Worm (Caenorhabditis elegans): ENCODE results near the gene K09C6.10.
"Not testable (repeated sequence)": the region's sequence is repeated elsewhere in the genome, so short reads cannot be mapped to it uniquely, and the experiment has no call there.

Gene K09C6.10

ce11 chrV:814716-815115 is 24.5 kb upstream of the K09C6.10 start, which contains the start of gene R13D11.3:
TSS of gene R13D11.3 (plus strand) at chrV:815016.
- TF ChIP-seq unc-42 (tag; optimal IDR thresholded peaks at IDR 0.05) = no peak
- TF ChIP-seq pag-3 (tag; optimal IDR thresholded peaks at IDR 0.05; ENCODE audit: borderline replicate concordance) = no peak
- no peak for TF ChIP-seq hlh-15 (tag; optimal IDR thresholded peaks at IDR 0.05)
- TF ChIP-seq rnt-1 (tag; optimal IDR thresholded peaks at IDR 0.05) = no peak
- no peak for TF ChIP-seq tbx-7 (tag; optimal IDR thresholded peaks at IDR 0.05)
- no peak for TF ChIP-seq eyg-1 (tag; optimal IDR thresholded peaks at IDR 0.05)
- no peak for TF ChIP-seq Y22D7AL.16 (tag; optimal IDR thresholded peaks at IDR 0.05)
- no peak for TF ChIP-seq pros-1 (tag; optimal IDR thresholded peaks at IDR 0.05)
- TF ChIP-seq ceh-45 (GFP tag; IDR thresholded peaks at IDR 0.05) = no peak
- no peak for TF ChIP-seq fax-1 (tag; optimal IDR thresholded peaks at IDR 0.05)
- TF ChIP-seq ceh-6 (GFP tag; optimal IDR thresholded peaks at IDR 0.05) = no peak
- no peak for TF ChIP-seq gmeb-2 (tag; optimal IDR thresholded peaks at IDR 0.05)
- no peak for TF ChIP-seq ceh-22 (tag; optimal IDR thresholded peaks at IDR 0.05)
- TF ChIP-seq elt-2 (tag; optimal IDR thresholded peaks at IDR 0.05) = no peak
- no peak for TF ChIP-seq ref-2 (tag; optimal IDR thresholded peaks at IDR 0.05)
- no peak for TF ChIP-seq C08G9.2 (tag; optimal IDR thresholded peaks at IDR 0.05)
- no peak for TF ChIP-seq nfya-1 (tag; optimal IDR thresholded peaks at IDR 0.05)

ce11 chrV:817182-817581 is 22.0 kb upstream of the K09C6.10 start, which contains the start of gene R13D11.1:
TSS of gene R13D11.1 (plus strand) at chrV:817482.
- no peak for TF ChIP-seq eyg-1 (tag; optimal IDR thresholded peaks at IDR 0.05)
- no peak for TF ChIP-seq pros-1 (tag; optimal IDR thresholded peaks at IDR 0.05)
- TF ChIP-seq pha-2 (tag; optimal IDR thresholded peaks at IDR 0.05) = no peak
- no peak for TF ChIP-seq nfya-1 (tag; optimal IDR thresholded peaks at IDR 0.05)
- no peak for TF ChIP-seq sox-2 (GFP tag; IDR thresholded peaks at IDR 0.05)
- TF ChIP-seq K02D7.2 (tag; optimal IDR thresholded peaks at IDR 0.05) = no peak
- no peak for TF ChIP-seq ttx-3 (tag; optimal IDR thresholded peaks at IDR 0.05)
- no peak for TF ChIP-seq K09A11.1 (tag; optimal IDR thresholded peaks at IDR 0.05; ENCODE audit: insufficient read depth)
- TF ChIP-seq nhr-11 (tag; optimal IDR thresholded peaks at IDR 0.05) = no peak
- TF ChIP-seq ceh-34 (tag; optimal IDR thresholded peaks at IDR 0.05) = no peak
- no peak for TF ChIP-seq lim-6 (tag; optimal IDR thresholded peaks at IDR 0.05)
- no peak for TF ChIP-seq fax-1 (tag; optimal IDR thresholded peaks at IDR 0.05)
- TF ChIP-seq ceh-2 (tag; optimal IDR thresholded peaks at IDR 0.05) = no peak
- TF ChIP-seq ztf-16 (tag; optimal IDR thresholded peaks at IDR 0.05) = no peak
- no peak for TF ChIP-seq ceh-9 (tag; optimal IDR thresholded peaks at IDR 0.05)
- no peak for TF ChIP-seq hlh-30 (tag; optimal IDR thresholded peaks at IDR 0.05; ENCODE audit: insufficient read depth)
- TF ChIP-seq C08G9.2 (tag; optimal IDR thresholded peaks at IDR 0.05) = no peak
- no peak for TF ChIP-seq madf-2 (tag; optimal IDR thresholded peaks at IDR 0.05)
- TF ChIP-seq Y22D7AL.16 (tag; optimal IDR thresholded peaks at IDR 0.05) = no peak

- not testable (repeated sequence) for TF ChIP-seq dmd-4 (tag; optimal IDR thresholded peaks at IDR 0.05; ENCODE audit: borderline replicate concordance); K09A11.1 (tag; optimal IDR thresholded peaks at IDR 0.05; ENCODE audit: insufficient read depth); pha-2 (tag; optimal IDR thresholded peaks at IDR 0.05)
Observed at ce11 chrV:820629-821028, 18.6 kb upstream of the K09C6.10 start, which contains the start of gene srx-32. TSS of gene srx-32 (minus strand) at chrV:820729.

- TF ChIP-seq dve-1, sdc-2, syd-9 (tag; optimal IDR thresholded peaks at IDR 0.05): not testable (repeated sequence)
Observed at ce11 chrV:822922-823321, 16.3 kb upstream of the K09C6.10 start, which contains the start of gene srx-31. TSS of gene srx-31 (minus strand) at chrV:823022.

- no peak for TF ChIP-seq elt-2 (tag; optimal IDR thresholded peaks at IDR 0.05)
- TF ChIP-seq nhr-232 (tag; optimal IDR thresholded peaks at IDR 0.05) = no peak
- TF ChIP-seq pax-1 (tag; optimal IDR thresholded peaks at IDR 0.05) = no peak
Observed at ce11 chrV:826097-826496, 13.1 kb upstream of the K09C6.10 start, which contains the start of gene F41H8.2. TSS of gene F41H8.2 (plus strand) at chrV:826397.

All from whole organism, late embryonic.